Fruit fly (Drosophila melanogaster): ENCODE results near the gene ZC3H3.

Gene ZC3H3

DNA sequence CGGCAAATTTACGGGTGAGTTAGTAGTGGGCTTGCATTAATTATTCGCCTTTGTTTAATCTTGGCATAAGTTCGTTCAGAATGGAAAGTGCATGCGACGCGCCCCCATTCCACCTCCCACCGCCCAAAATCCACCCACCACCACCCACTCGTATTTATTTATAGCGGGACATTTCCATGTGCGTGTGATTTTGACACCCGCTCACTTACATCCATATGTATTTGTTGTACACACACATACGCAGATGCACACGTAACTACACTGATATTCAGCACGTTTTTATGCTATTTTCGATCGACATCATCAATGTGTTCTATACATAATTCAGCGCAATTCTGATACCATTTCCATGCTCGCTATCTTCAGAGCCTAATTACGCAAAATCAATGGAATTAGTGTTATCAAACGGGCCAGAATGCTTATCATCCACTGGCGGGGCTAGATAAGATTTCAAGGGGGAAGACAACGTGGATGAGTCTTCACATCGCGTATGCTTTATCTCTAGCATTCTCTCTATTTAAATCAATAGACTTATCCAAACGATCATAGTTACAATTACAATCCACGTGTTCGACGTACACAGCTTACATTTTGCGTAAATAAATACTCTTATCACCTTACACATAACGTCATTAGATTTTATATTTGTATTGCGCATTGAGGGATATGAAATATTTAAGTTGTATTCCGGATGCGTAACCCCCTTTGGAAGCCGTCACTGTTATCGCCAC lies 16.3 kb upstream of the ZC3H3 start (continued):
- TF ChIP-seq ranshi (GFP tag; IDR thresholded peaks at IDR 0.05) (no peak), cg (GFP tag; optimal IDR thresholded peaks at IDR 0.05) (peak; percentile 84), vvl (GFP tag; IDR thresholded peaks at IDR 0.05) (no peak), CG7928 (GFP tag; optimal IDR thresholded peaks at IDR 0.05) (no peak), Scr (GFP tag; IDR thresholded peaks at IDR 0.05; ENCODE audit: partially characterized antibody) (no peak), sisA (GFP tag; IDR thresholded peaks at IDR 0.05) (no peak), CG14441 (GFP tag; IDR thresholded peaks at IDR 0.05) (0 out of 2 replicates have a peak, but pooled peaks have one; percentile 6), Side (GFP tag; optimal IDR thresholded peaks at IDR 0.05) (peak; percentile 51), CG4617 (GFP tag; optimal IDR thresholded peaks at IDR 0.05; ENCODE audit: borderline replicate concordance) (no peak), Hmx (GFP tag; optimal IDR thresholded peaks at IDR 0.05) (peak; percentile 37), CG5180 (GFP tag; optimal IDR thresholded peaks at IDR 0.05) (no peak), CG8359 (GFP tag; optimal IDR thresholded peaks at IDR 0.05; ENCODE audit: borderline replicate concordance) (peak; percentile 17), Sin3A (optimal IDR thresholded peaks at IDR 0.05) (no peak), bcd (GFP tag; optimal IDR thresholded peaks at IDR 0.05) (peak; percentile 21), CG11398 (GFP tag; optimal IDR thresholded peaks at IDR 0.05) (no peak), Xbp1 (GFP tag; optimal IDR thresholded peaks at IDR 0.05) (peak; percentile 24), CG8924 (tag; optimal IDR thresholded peaks at IDR 0.05) (peak; percentile 11), CG6272 (GFP tag; IDR thresholded peaks at IDR 0.05) (no peak), CkIIα-i1 (GFP tag; IDR thresholded peaks at IDR 0.05) (no peak), ems (GFP tag; optimal IDR thresholded peaks at IDR 0.05) (peak; percentile 14), Lpt (GFP tag; optimal IDR thresholded peaks at IDR 0.05) (no peak), br (optimal IDR thresholded peaks at IDR 0.05) (no peak), ken (GFP tag; IDR thresholded peaks at IDR 0.05) (no peak), ewg (GFP tag; optimal IDR thresholded peaks at IDR 0.05) (no peak), repo (GFP tag; optimal IDR thresholded peaks at IDR 0.05) (peak; percentile 19), YL-1 (GFP tag; optimal IDR thresholded peaks at IDR 0.05) (no peak), D (optimal IDR thresholded peaks at IDR 0.05) (no peak), D (GFP tag; optimal IDR thresholded peaks at IDR 0.05) (no peak), CG18764 (GFP tag; optimal IDR thresholded peaks at IDR 0.05) (no peak), dmrt99B (tag; optimal IDR thresholded peaks at IDR 0.05) (peak; percentile 28), Hr39 (optimal IDR thresholded peaks at IDR 0.05) (no peak), cato (GFP tag; optimal IDR thresholded peaks at IDR 0.05; ENCODE audit: borderline replicate concordance) (no peak), CG9437 (GFP tag; optimal IDR thresholded peaks at IDR 0.05) (peak; percentile 19), CG13624 (GFP tag; optimal IDR thresholded peaks at IDR 0.05) (peak; percentile 72), TFAM (GFP tag; optimal IDR thresholded peaks at IDR 0.05) (no peak), CG12299 (tag; optimal IDR thresholded peaks at IDR 0.05) (no peak), CG4820 (GFP tag; optimal IDR thresholded peaks at IDR 0.05) (peak; percentile 6), CG7745 (tag; optimal IDR thresholded peaks at IDR 0.05) (no peak), zfh2 (GFP tag; optimal IDR thresholded peaks at IDR 0.05) (peak; percentile 58), Jarid2 (GFP tag; optimal IDR thresholded peaks at IDR 0.05) (no peak), CG18476 (GFP tag; optimal IDR thresholded peaks at IDR 0.05) (no peak), CHES-1-like (GFP tag; optimal IDR thresholded peaks at IDR 0.05) (peak; percentile 23), luna (GFP tag; optimal IDR thresholded peaks at IDR 0.05) (no peak), CG7963 (GFP tag; IDR thresholded peaks at IDR 0.05; ENCODE audit: partially characterized antibody) (no peak), CG2202 (tag; optimal IDR thresholded peaks at IDR 0.05) (no peak), CG12769 (tag; optimal IDR thresholded peaks at IDR 0.05) (peak; percentile 41), HLH3B (GFP tag; IDR thresholded peaks at IDR 0.05) (0 out of 2 replicates have a peak, but pooled peaks have one; percentile 12), tgo (GFP tag; IDR thresholded peaks at IDR 0.05) (no peak), B-H2 (GFP tag; optimal IDR thresholded peaks at IDR 0.05) (no peak), Rfx (GFP tag; IDR thresholded peaks at IDR 0.05) (no peak), grau (tag; optimal IDR thresholded peaks at IDR 0.05) (peak; percentile 62)
